Fruit fly (Drosophila melanogaster): ENCODE results near the gene CG4338.

DNA sequence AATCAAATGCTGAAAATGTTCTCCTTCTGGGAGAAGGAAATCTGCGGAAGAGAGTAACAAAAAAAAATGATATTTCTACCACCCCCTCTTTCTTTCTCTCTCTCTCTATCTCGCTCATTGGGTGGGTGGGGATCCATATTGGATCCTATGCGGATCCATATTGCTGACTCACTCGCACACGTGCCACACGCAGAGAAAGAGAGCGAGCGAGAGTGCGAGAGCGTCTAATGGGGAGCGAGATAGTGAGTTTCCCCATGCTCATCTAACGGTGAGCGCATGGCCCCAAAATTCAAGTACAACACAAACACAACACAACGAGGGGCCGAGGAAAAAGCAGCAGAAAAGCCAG lies 11.3 kb downstream of the CG4338 start:
- TF ChIP-seq CG8478 (optimal IDR thresholded peaks at IDR 0.05) (no peak), CTCF (optimal IDR thresholded peaks at IDR 0.05) (no peak)

Data from S2 (cell line).